Worm (Caenorhabditis elegans): ENCODE measurements around the gene cpsf-3.

DNA sequence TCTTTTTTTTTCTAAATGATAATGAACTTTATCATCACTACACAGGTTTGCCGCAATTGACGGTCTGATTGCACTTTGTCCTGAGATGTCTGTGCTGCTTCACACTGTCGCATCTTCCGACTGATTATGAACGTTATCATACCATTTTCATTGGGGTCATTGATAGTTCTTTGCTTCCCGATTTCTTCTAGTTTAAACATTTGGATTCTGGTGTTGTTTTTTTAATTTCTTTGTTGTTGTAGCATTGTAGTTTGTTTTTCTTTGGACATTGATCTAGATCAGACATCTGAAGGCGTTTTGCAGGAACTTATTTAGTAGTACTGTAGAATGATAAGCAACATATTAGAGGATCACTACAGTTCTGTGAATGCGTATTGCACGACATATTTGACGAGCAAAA is 36.1 kb upstream of the cpsf-3 start:
- no peak for TF ChIP-seq tab-1 (GFP tag; IDR thresholded peaks at IDR 0.05)
- TF ChIP-seq med-1 (GFP tag; optimal IDR thresholded peaks at IDR 0.05; ENCODE audit: insufficient read depth), result no peak
- no peak for TF ChIP-seq flt-1 (GFP tag; IDR thresholded peaks at IDR 0.05)
- TF ChIP-seq cog-1 (tag; optimal IDR thresholded peaks at IDR 0.05), result no peak
- TF ChIP-seq ref-1 (GFP tag; conservative IDR thresholded peaks at IDR 0.05), result no peak
- TF ChIP-seq ztf-23 (GFP tag; IDR thresholded peaks at IDR 0.05), result no peak
- TF ChIP-seq ztf-29 (GFP tag; IDR thresholded peaks at IDR 0.05), result no peak

All from whole organism, midembryonic.